Worm (Caenorhabditis elegans) whole organism, L4 larva: ENCODE results near the gene mlc-5.

Experiments used
- F49E8.2 ChIP-seq: sonication (generic microtip); optimal IDR thresholded peaks from 2 replicates; lab custom pipeline; 2016; ENCODE audit warnings: missing compliant biosample characterization, mild to moderate bottlenecking, missing genetic modification characterization, borderline replicate concordance
- aly-2 ChIP-seq: sonication (generic microtip); optimal IDR thresholded peaks from 2 replicates; lab custom pipeline; 2018; ENCODE audit warnings: missing biosample characterization, missing genetic modification characterization
- ceh-82 ChIP-seq: sonication (generic microtip); optimal IDR thresholded peaks from 2 replicates; lab custom pipeline; 2017; ENCODE audit warnings: missing biosample characterization, missing genetic modification characterization
- daf-19 ChIP-seq: fragments of 200-800 bp; sonication (Bioruptor generic); conservative IDR thresholded peaks from 2 replicates; pipeline ENCODE4 v1.3.6; 2022; ENCODE audit warnings: missing genetic modification characterization, missing compliant biosample characterization
- hlh-30 ChIP-seq: sonication (generic microtip); optimal IDR thresholded peaks from 2 replicates; lab custom pipeline; 2017; ENCODE audit warnings: antibody characterized with exemption, mild to moderate bottlenecking, missing genetic modification characterization, missing compliant biosample characterization; ENCODE audit not compliant: insufficient read depth
- lin-1 ChIP-seq: fragments of 200-800 bp; sonication (Bioruptor generic); IDR thresholded peaks from 2 replicates; pipeline ENCODE4 v1.3.6; 2022; ENCODE audit warnings: missing genetic modification reagents, missing genetic modification characterization, missing compliant biosample characterization
- nhr-10 ChIP-seq: fragments of 150-350 bp; optimal IDR thresholded peaks from 2 replicates; lab custom pipeline; 2014; ENCODE audit warnings: missing biosample characterization, missing genetic modification characterization
- unc-62 ChIP-seq, 3 experiments: fragments of 150-350 bp in 1 of 3; sonication (generic microtip); optimal IDR thresholded peaks in 2 of 3; peaks in 1 of 3; 1 replicate in 1 of 3; 2 replicates in 2 of 3; lab custom pipeline; 2014 to 2017; ENCODE audit warnings: missing biosample characterization in 3 of 3, missing genetic modification characterization in 3 of 3, missing genetic modification reagents in 3 of 3, missing genotype in 1 of 3

ce11 chrIII:13645885-13646488 lies 22.9 kb downstream of the mlc-5 start:
- no peak for TF ChIP-seq ceh-82 (tag; lab: Kevin White, UChicago)
- TF ChIP-seq hlh-30 (tag; lab: Kevin White, UChicago) = no peak
- no peak for TF ChIP-seq aly-2 (tag; lab: Kevin White, UChicago)
- TF ChIP-seq nhr-10 (tag; lab: Kevin White, UChicago) = no peak
- no peak for TF ChIP-seq F49E8.2 (tag; lab: Kevin White, UChicago)
- TF ChIP-seq daf-19 (GFP tag; lab: Robert Waterston, UW) = no peak
- no peak for TF ChIP-seq lin-1
- no peak for TF ChIP-seq unc-62 (GFP tag; optimal IDR thresholded peaks at IDR 0.05 in 1 of 2; lab: Kevin White, UChicago)
- no peak for TF ChIP-seq unc-62 (tag; optimal IDR thresholded peaks at IDR 0.05; lab: Kevin White, UChicago)
